Worm (Caenorhabditis elegans): ENCODE data around the gene trcs-2.

Gene trcs-2

ce11 chrII:8707024-8707423 lies 15.2 kb upstream of the trcs-2 start, which contains the start of gene cup-16 (continued):
- no peak for TF ChIP-seq ztf-11 (tag; optimal IDR thresholded peaks at IDR 0.05)

ce11 chrII:8710317-8710716 lies 12.0 kb upstream of the trcs-2 start, which contains the start of gene srg-15:
TSS of gene srg-15 (minus strand) at chrII:8710417.
- TF ChIP-seq nhr-23 (tag; optimal IDR thresholded peaks at IDR 0.05), result no peak

ce11 chrII:8714913-8715447 lies 7.3 kb upstream of the trcs-2 start, which contains the start of the genes rab-21 and T01B7.13:
TSS of gene rab-21 (minus strand) at chrII:8715013.
TSS of gene T01B7.13 (plus strand) at chrII:8715397.
- TF ChIP-seq eor-1 (tag; optimal IDR thresholded peaks at IDR 0.05) (no peak), fkh-2 (tag; optimal IDR thresholded peaks at IDR 0.05) (no peak), nhr-76 (tag; optimal IDR thresholded peaks at IDR 0.05) (no peak), lin-39 (tag; optimal IDR thresholded peaks at IDR 0.05) (no peak), elt-3 (tag; optimal IDR thresholded peaks at IDR 0.05) (no peak), lsy-12 (tag; optimal IDR thresholded peaks at IDR 0.05) (no peak), nhr-11 (tag; optimal IDR thresholded peaks at IDR 0.05) (no peak), mdl-1 (tag; optimal IDR thresholded peaks at IDR 0.05) (no peak), ceh-9 (tag; optimal IDR thresholded peaks at IDR 0.05) (no peak), zag-1 (tag; optimal IDR thresholded peaks at IDR 0.05) (no peak), fkh-10 (GFP tag; optimal IDR thresholded peaks at IDR 0.05) (no peak), pha-4 (tag; optimal IDR thresholded peaks at IDR 0.05) (no peak), pqm-1 (tag; optimal IDR thresholded peaks at IDR 0.05) (no peak), nhr-12 (tag; optimal IDR thresholded peaks at IDR 0.05) (no peak)

ce11 chrII:8716231-8716878 lies 5.9 kb upstream of the trcs-2 start, which contains the start of the genes cyn-11 and T01B7.5:
TSS of gene cyn-11 (minus strand) at chrII:8716281.
TSS of gene T01B7.5 (plus strand) at chrII:8716828.
- TF ChIP-seq elt-2 (tag; optimal IDR thresholded peaks at IDR 0.05) (peak; percentile 6), nhr-11 (tag; optimal IDR thresholded peaks at IDR 0.05) (no peak), zag-1 (tag; optimal IDR thresholded peaks at IDR 0.05) (no peak), nfya-1 (tag; optimal IDR thresholded peaks at IDR 0.05; ENCODE audit: insufficient read depth) (peak; percentile 39), jun-1 (tag; optimal IDR thresholded peaks at IDR 0.05) (no peak), sea-2 (GFP tag; optimal IDR thresholded peaks at IDR 0.05) (no peak), ztf-11 (tag; optimal IDR thresholded peaks at IDR 0.05) (no peak), skn-1 (tag; optimal IDR thresholded peaks at IDR 0.05) (no peak), pha-4 (tag; optimal IDR thresholded peaks at IDR 0.05) (peak; percentile 41), snpc-4 (tag; optimal IDR thresholded peaks at IDR 0.05) (peak; percentile 16), lin-15B (tag; optimal IDR thresholded peaks at IDR 0.05) (peak; percentile 2), nhr-76 (tag; optimal IDR thresholded peaks at IDR 0.05) (no peak), elt-3 (tag; optimal IDR thresholded peaks at IDR 0.05) (no peak), fkh-2 (tag; optimal IDR thresholded peaks at IDR 0.05) (no peak), lsy-12 (tag; optimal IDR thresholded peaks at IDR 0.05) (no peak), unc-39 (tag; optimal IDR thresholded peaks at IDR 0.05) (no peak), nhr-67 (tag; optimal IDR thresholded peaks at IDR 0.05) (no peak), mdl-1 (tag; optimal IDR thresholded peaks at IDR 0.05) (no peak), nhr-28 (tag; optimal IDR thresholded peaks at IDR 0.05) (no peak), nhr-237 (tag; optimal IDR thresholded peaks at IDR 0.05) (no peak), egl-5 (tag; optimal IDR thresholded peaks at IDR 0.05) (no peak), elt-1 (tag; optimal IDR thresholded peaks at IDR 0.05) (no peak), ceh-82 (tag; optimal IDR thresholded peaks at IDR 0.05) (no peak), ceh-16 (tag; optimal IDR thresholded peaks at IDR 0.05) (no peak), unc-62 (GFP tag; optimal IDR thresholded peaks at IDR 0.05) (no peak), nhr-43 (tag; optimal IDR thresholded peaks at IDR 0.05; ENCODE audit: poor library complexity, severe bottlenecking) (no peak), aly-2 (tag; optimal IDR thresholded peaks at IDR 0.05) (no peak), R02D3.7 (tag; optimal IDR thresholded peaks at IDR 0.05) (no peak), ceh-28 (tag; optimal IDR thresholded peaks at IDR 0.05) (no peak), ztf-4 (tag; optimal IDR thresholded peaks at IDR 0.05) (no peak), tbx-2 (tag; optimal IDR thresholded peaks at IDR 0.05) (no peak), ZK546.5 (tag; optimal IDR thresholded peaks at IDR 0.05) (no peak), pqm-1 (tag; optimal IDR thresholded peaks at IDR 0.05) (no peak), egl-27 (tag; optimal IDR thresholded peaks at IDR 0.05) (no peak), nhr-23 (tag; optimal IDR thresholded peaks at IDR 0.05) (peak; percentile 29), daf-12 (tag; optimal IDR thresholded peaks at IDR 0.05) (no peak), hmg-11 (tag; optimal IDR thresholded peaks at IDR 0.05) (no peak), ceh-9 (tag; optimal IDR thresholded peaks at IDR 0.05) (no peak)
